Worm (Caenorhabditis elegans): ENCODE results near the gene D2089.3.

ce11 chrII:10706901-10707300 is 42.0 kb upstream of the D2089.3 start, which contains the start of gene col-80:
- TF ChIP-seq him-1 (tag; optimal IDR thresholded peaks at IDR 0.05) (no peak), W03F9.2 (tag; optimal IDR thresholded peaks at IDR 0.05) (no peak), dao-5 (tag; optimal IDR thresholded peaks at IDR 0.05) (no peak)

Data from whole organism, L4/young adult.